Fruit fly (Drosophila melanogaster) whole organism, prepupa: ENCODE data around the gene CG31100.

Experiments used
- Blimp-1 ChIP-seq: fragments of 200-800 bp; sonication (Bioruptor generic); optimal IDR thresholded peaks from 3 replicates; lab custom pipeline; 2017; ENCODE audit warnings: missing biosample characterization, missing genetic modification characterization, mild to moderate bottlenecking, moderate library complexity, missing genetic modification reagents
- CG10669 ChIP-seq: fragments of 200-800 bp; sonication (Bioruptor generic); optimal IDR thresholded peaks from 3 replicates; lab custom pipeline; 2018; ENCODE audit warnings: missing biosample characterization, mild to moderate bottlenecking, missing genetic modification characterization, moderate library complexity
- CG11762 ChIP-seq: fragments of 200-800 bp; sonication (Bioruptor generic); optimal IDR thresholded peaks from 3 replicates; lab custom pipeline; 2016; ENCODE audit warnings: missing biosample characterization, missing genetic modification characterization; ENCODE audit not compliant: insufficient read depth
- CG15336 ChIP-seq: fragments of 200-800 bp; sonication (Bioruptor generic); IDR thresholded peaks from 2 replicates; pipeline ENCODE4 v1.3.6; 2022; ENCODE audit warnings: missing biosample characterization, missing genetic modification characterization
- CG16779 ChIP-seq: fragments of 200-800 bp; sonication (Bioruptor generic); optimal IDR thresholded peaks from 3 replicates; lab custom pipeline; 2017; ENCODE audit warnings: missing biosample characterization, mild to moderate bottlenecking, missing genetic modification characterization
- CG3032 ChIP-seq: fragments of 200-800 bp; optimal IDR thresholded peaks from 2 replicates; lab custom pipeline; 2019; ENCODE audit warnings: missing biosample characterization, mild to moderate bottlenecking, missing genetic modification characterization, moderate library complexity
- CG32006 ChIP-seq: fragments of 200-800 bp; sonication (Bioruptor generic); optimal IDR thresholded peaks from 3 replicates; lab custom pipeline; 2017; ENCODE audit warnings: missing biosample characterization, mild to moderate bottlenecking, missing genetic modification characterization
- CG3919 ChIP-seq: fragments of 200-800 bp; sonication (Bioruptor generic); optimal IDR thresholded peaks from 3 replicates; lab custom pipeline; 2016; ENCODE audit warnings: missing biosample characterization, missing genetic modification characterization
- CG4318 ChIP-seq: fragments of 200-800 bp; sonication (Bioruptor generic); optimal IDR thresholded peaks from 3 replicates; lab custom pipeline; 2017; ENCODE audit warnings: missing biosample characterization, mild to moderate bottlenecking, missing genetic modification characterization
- CG6163 ChIP-seq: fragments of 200-800 bp; sonication (Bioruptor generic); IDR thresholded peaks from 3 replicates; pipeline ENCODE4 v1.3.6; 2022; ENCODE audit warnings: missing biosample characterization, missing genetic modification characterization
- CG6276 ChIP-seq: fragments of 200-800 bp; sonication (Bioruptor generic); optimal IDR thresholded peaks from 2 replicates; lab custom pipeline; 2017; ENCODE audit warnings: missing biosample characterization, mild to moderate bottlenecking, missing genetic modification characterization
- CG6792 ChIP-seq: fragments of 200-800 bp; sonication (Bioruptor generic); optimal IDR thresholded peaks from 3 replicates; lab custom pipeline; 2016; ENCODE audit warnings: missing biosample characterization, missing genetic modification characterization
- CG6854 ChIP-seq: fragments of 200-800 bp; sonication (Bioruptor generic); optimal IDR thresholded peaks from 2 replicates; lab custom pipeline; 2017; ENCODE audit warnings: missing biosample characterization, mild to moderate bottlenecking, missing genetic modification characterization
- CG7368 ChIP-seq: fragments of 200-800 bp; sonication (Bioruptor generic); optimal IDR thresholded peaks from 3 replicates; lab custom pipeline; 2016; ENCODE audit warnings: missing biosample characterization, missing genetic modification characterization
- CG8319 ChIP-seq: fragments of 200-800 bp; sonication (Bioruptor generic); optimal IDR thresholded peaks from 3 replicates; lab custom pipeline; 2016; ENCODE audit warnings: missing biosample characterization, missing genetic modification characterization
- CG8632 ChIP-seq: fragments of 200-800 bp; sonication (Bioruptor generic); optimal IDR thresholded peaks from 3 replicates; lab custom pipeline; 2016; ENCODE audit warnings: missing biosample characterization, missing genetic modification characterization
- CG9139 ChIP-seq: fragments of 200-800 bp; sonication (Bioruptor generic); optimal IDR thresholded peaks from 3 replicates; lab custom pipeline; 2017; ENCODE audit warnings: missing biosample characterization, mild to moderate bottlenecking, missing genetic modification characterization
- Eip78C ChIP-seq: fragments of 200-800 bp; sonication (Bioruptor generic); peaks from one replicate; lab custom pipeline; 2016; ENCODE audit warnings: missing biosample characterization, missing genetic modification characterization
- Ets96B ChIP-seq: fragments of 200-800 bp; optimal IDR thresholded peaks from 2 replicates; lab custom pipeline; 2019; ENCODE audit warnings: missing biosample characterization, mild to moderate bottlenecking, missing genetic modification characterization, moderate library complexity
- Gug ChIP-seq: fragments of 200-800 bp; sonication (Bioruptor generic); IDR thresholded peaks from 2 replicates; pipeline ENCODE4 v1.3.6; 2022; ENCODE audit warnings: missing biosample characterization, missing genetic modification characterization
- Hr39 ChIP-seq: fragments of 200-800 bp; sonication (Bioruptor generic); optimal IDR thresholded peaks from 2 replicates; lab custom pipeline; 2016; ENCODE audit warnings: missing biosample characterization, missing genetic modification characterization
- Hr4 ChIP-seq: fragments of 200-800 bp; sonication (Bioruptor generic); optimal IDR thresholded peaks from 3 replicates; lab custom pipeline; 2016; ENCODE audit warnings: missing biosample characterization, missing genetic modification characterization
- Lpt ChIP-seq: fragments of 200-800 bp; sonication (Bioruptor generic); optimal IDR thresholded peaks from 3 replicates; lab custom pipeline; 2016; ENCODE audit warnings: missing biosample characterization, missing genetic modification characterization
- Met ChIP-seq: fragments of 200-800 bp; sonication (Bioruptor generic); optimal IDR thresholded peaks from 3 replicates; lab custom pipeline; 2016; ENCODE audit warnings: missing biosample characterization, missing genetic modification characterization
- Smox ChIP-seq: fragments of 200-800 bp; sonication (Bioruptor generic); optimal IDR thresholded peaks from 3 replicates; lab custom pipeline; 2016; ENCODE audit warnings: missing biosample characterization, missing genetic modification characterization
- Sox15 ChIP-seq: fragments of 200-800 bp; sonication (Bioruptor generic); optimal IDR thresholded peaks from 3 replicates; lab custom pipeline; 2016; ENCODE audit warnings: missing biosample characterization, missing genetic modification characterization
- acj6 ChIP-seq: fragments of 200-800 bp; sonication (Bioruptor generic); optimal IDR thresholded peaks from 3 replicates; lab custom pipeline; 2016; ENCODE audit warnings: missing biosample characterization, missing genetic modification characterization
- cyc ChIP-seq: fragments of 200-800 bp; sonication (Bioruptor generic); optimal IDR thresholded peaks from 3 replicates; lab custom pipeline; 2016; ENCODE audit warnings: missing biosample characterization, missing genetic modification characterization
- dac ChIP-seq: fragments of 200-800 bp; sonication (Bioruptor generic); optimal IDR thresholded peaks from 2 replicates; lab custom pipeline; 2017; ENCODE audit warnings: missing biosample characterization, mild to moderate bottlenecking, missing genetic modification characterization
- dsx ChIP-seq: fragments of 200-800 bp; optimal IDR thresholded peaks from 3 replicates; lab custom pipeline; 2019; ENCODE audit warnings: missing biosample characterization, mild to moderate bottlenecking, missing genetic modification characterization, moderate library complexity; ENCODE audit not compliant: poor library complexity, severe bottlenecking
- eg ChIP-seq: fragments of 200-800 bp; sonication (Bioruptor generic); IDR thresholded peaks from 3 replicates; pipeline ENCODE4 v1.3.6; 2022; ENCODE audit warnings: missing biosample characterization, missing genetic modification characterization
- fd59A ChIP-seq: fragments of 200-800 bp; sonication (Bioruptor generic); optimal IDR thresholded peaks from 2 replicates; lab custom pipeline; 2017; ENCODE audit warnings: missing biosample characterization, mild to moderate bottlenecking, missing genetic modification characterization, missing genetic modification reagents
- fd85E ChIP-seq: fragments of 200-800 bp; sonication (Bioruptor generic); optimal IDR thresholded peaks from 3 replicates; lab custom pipeline; 2016; ENCODE audit warnings: missing biosample characterization, missing genetic modification characterization
- lz ChIP-seq: fragments of 200-800 bp; sonication (Bioruptor generic); optimal IDR thresholded peaks from 3 replicates; lab custom pipeline; 2016; ENCODE audit warnings: missing biosample characterization, missing genetic modification characterization
- net ChIP-seq: fragments of 200-800 bp; sonication (Bioruptor generic); optimal IDR thresholded peaks from 3 replicates; lab custom pipeline; 2016; ENCODE audit warnings: missing biosample characterization, missing genetic modification characterization
- pdm3 ChIP-seq: fragments of 200-800 bp; sonication (Bioruptor generic); optimal IDR thresholded peaks from 3 replicates; lab custom pipeline; 2016; ENCODE audit warnings: missing biosample characterization, missing genetic modification characterization
- salr ChIP-seq, 2 experiments: fragments of 200-800 bp; sonication (Bioruptor generic); optimal IDR thresholded peaks; 3 replicates each; lab custom pipeline; 2016 to 2018; ENCODE audit warnings: missing biosample characterization in 2 of 2, missing genetic modification characterization in 2 of 2, mild to moderate bottlenecking in 1 of 2
- spab ChIP-seq: fragments of 200-800 bp; sonication (Bioruptor generic); optimal IDR thresholded peaks from 2 replicates; lab custom pipeline; 2017; ENCODE audit warnings: missing biosample characterization, mild to moderate bottlenecking, missing genetic modification characterization, missing genetic modification reagents
- ss ChIP-seq, 2 experiments: fragments of 200-800 bp; sonication (Bioruptor generic); optimal IDR thresholded peaks; 2 replicates in 1 of 2; 3 replicates in 1 of 2; lab custom pipeline; 2017 to 2018; ENCODE audit warnings: mild to moderate bottlenecking in 2 of 2, missing biosample characterization in 2 of 2, missing genetic modification characterization in 2 of 2, moderate library complexity in 1 of 2
- svp ChIP-seq: fragments of 200-800 bp; sonication (Bioruptor generic); peaks from one replicate; lab custom pipeline; 2016; ENCODE audit warnings: missing biosample characterization, missing genetic modification characterization
- vri ChIP-seq: fragments of 200-800 bp; sonication (Bioruptor generic); optimal IDR thresholded peaks from 3 replicates; lab custom pipeline; 2016; ENCODE audit warnings: missing biosample characterization, mild to moderate bottlenecking, missing genetic modification characterization

CG31100 gene

dm6 chr3R:8968837-8969236 is 34.6 kb downstream of the CG31100 start (continued):
- TF ChIP-seq CG4318 (GFP tag; lab: Kevin White, UChicago), result no peak
- peak; percentile 14 for TF ChIP-seq fd59A
- no peak for TF ChIP-seq CG9139 (GFP tag; lab: Kevin White, UChicago)
- peak; percentile 67 for TF ChIP-seq pdm3 (GFP tag; lab: Kevin White, UChicago)
- peak; percentile 91 for TF ChIP-seq svp (GFP tag; lab: Kevin White, UChicago)
- TF ChIP-seq Ets96B (tag; lab: Kevin White, UChicago), result peak; percentile 48
- no peak for TF ChIP-seq CG16779 (tag; lab: Kevin White, UChicago)
- TF ChIP-seq Met, result peak; percentile 87
- TF ChIP-seq salr (GFP tag; optimal IDR thresholded peaks at IDR 0.05; lab: Kevin White, UChicago), result no peak
- peak; percentile 28 for TF ChIP-seq vri
- peak; percentile 63 for TF ChIP-seq acj6
- TF ChIP-seq dsx (GFP tag; lab: Kevin White, UChicago), result no peak
- TF ChIP-seq ss (GFP tag; optimal IDR thresholded peaks at IDR 0.05; lab: Kevin White, UChicago), result no peak
- TF ChIP-seq lz (GFP tag; lab: Kevin White, UChicago), result peak; percentile 73

dm6 chr3R:8966598-8966997 is 36.9 kb downstream of the CG31100 start:
- peak; percentile 59 for TF ChIP-seq eg (GFP tag; lab: Robert Waterston, UW)
- TF ChIP-seq vri, result no peak
- TF ChIP-seq CG7368 (GFP tag; lab: Kevin White, UChicago), result no peak
- no peak for TF ChIP-seq CG15336
- no peak for TF ChIP-seq CG11762
- TF ChIP-seq salr (GFP tag; optimal IDR thresholded peaks at IDR 0.05; lab: Kevin White, UChicago), result peak in 1 of 2 experiments; percentile 10
- TF ChIP-seq Sox15, result no peak
- TF ChIP-seq CG10669 (GFP tag; lab: Kevin White, UChicago), result no peak
- TF ChIP-seq Hr4 (GFP tag; lab: Kevin White, UChicago), result peak; percentile 2
- no peak for TF ChIP-seq dac
- no peak for TF ChIP-seq Hr39 (GFP tag; lab: Kevin White, UChicago)
- no peak for TF ChIP-seq CG9139 (GFP tag; lab: Kevin White, UChicago)
- TF ChIP-seq ss (GFP tag; optimal IDR thresholded peaks at IDR 0.05; lab: Kevin White, UChicago), result no peak
- no peak for TF ChIP-seq CG6792 (GFP tag; lab: Kevin White, UChicago)
- TF ChIP-seq dsx (GFP tag; lab: Kevin White, UChicago), result no peak
- no peak for TF ChIP-seq CG8319 (GFP tag; lab: Kevin White, UChicago)
- no peak for TF ChIP-seq Met
- TF ChIP-seq CG3919 (GFP tag; lab: Kevin White, UChicago), result no peak
- no peak for TF ChIP-seq spab
- TF ChIP-seq Eip78C (GFP tag; lab: Kevin White, UChicago), result no peak
- no peak for TF ChIP-seq fd85E
- TF ChIP-seq CG6163 (GFP tag; lab: Robert Waterston, UW), result no peak
- no peak for TF ChIP-seq acj6
- TF ChIP-seq svp (GFP tag; lab: Kevin White, UChicago), result peak; percentile 45
- no peak for TF ChIP-seq CG4318 (GFP tag; lab: Kevin White, UChicago)
- peak; percentile 67 for TF ChIP-seq CG32006 (GFP tag; lab: Kevin White, UChicago)
- no peak for TF ChIP-seq Gug (GFP tag; lab: Robert Waterston, UW)
- no peak for TF ChIP-seq CG8632 (GFP tag; lab: Kevin White, UChicago)
- TF ChIP-seq CG3032 (tag; lab: Kevin White, UChicago), result no peak
- no peak for TF ChIP-seq CG6854 (GFP tag; lab: Kevin White, UChicago)

dm6 chr3R:8965546-8965945 is 37.9 kb downstream of the CG31100 start:
- TF ChIP-seq Lpt (GFP tag; lab: Kevin White, UChicago) (no peak), CG6276 (no peak), net (GFP tag; lab: Kevin White, UChicago) (no peak), CG7368 (GFP tag; lab: Kevin White, UChicago) (no peak), fd85E (no peak), Smox (GFP tag; lab: Kevin White, UChicago) (no peak), CG8632 (GFP tag; lab: Kevin White, UChicago) (no peak), Blimp-1 (GFP tag; lab: Kevin White, UChicago) (no peak), cyc (GFP tag; lab: Kevin White, UChicago) (no peak)
